Fruit fly (Drosophila melanogaster): ENCODE measurements around the gene CG11786.

Gene CG11786

DNA sequence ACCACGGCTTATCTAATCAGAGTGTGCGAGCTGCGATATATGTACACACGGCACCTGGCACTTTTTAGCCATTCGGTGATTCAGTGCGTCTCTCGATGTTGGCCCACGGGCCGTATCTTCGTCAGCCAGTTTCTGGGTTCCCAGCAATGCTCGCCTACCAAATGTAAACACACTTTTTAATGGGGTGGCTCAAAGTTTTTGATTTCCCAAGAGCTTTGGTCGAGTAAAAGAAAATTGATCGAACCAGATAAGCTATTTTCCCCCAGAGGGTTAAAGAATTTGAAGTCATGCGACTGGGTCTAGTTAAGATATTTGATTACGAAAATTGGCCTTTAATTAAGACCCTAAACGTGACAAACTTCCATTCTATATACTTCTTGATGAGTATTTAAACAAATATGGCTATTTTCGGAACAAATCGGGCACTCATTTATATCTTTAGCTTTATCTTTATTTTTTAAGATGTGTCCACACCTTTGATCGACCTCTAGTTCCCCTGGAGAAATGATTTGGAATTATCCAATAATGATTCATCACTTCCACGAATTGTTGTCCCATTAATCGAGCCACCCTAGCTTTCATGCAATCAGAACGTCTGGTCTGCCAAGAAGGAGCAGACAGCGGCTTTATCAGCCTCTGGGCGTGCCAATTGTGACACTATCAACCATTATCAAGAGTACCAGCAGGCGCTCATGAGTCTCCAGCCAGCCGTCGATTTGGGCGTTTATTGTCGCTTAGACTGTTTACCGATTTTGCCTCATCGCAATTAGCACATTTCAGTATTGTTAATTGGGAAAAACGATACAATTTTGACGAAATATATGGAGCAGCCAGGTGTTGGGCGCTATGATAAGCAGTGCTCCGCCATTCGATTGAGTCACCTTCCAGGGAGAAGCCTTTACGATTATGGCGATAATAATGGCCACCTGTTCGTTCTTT, 18.6 kb upstream of the CG11786 start (continued):
- TF ChIP-seq cad (GFP tag; optimal IDR thresholded peaks at IDR 0.05) (no peak), CG11398 (GFP tag; optimal IDR thresholded peaks at IDR 0.05) (no peak), mirr (GFP tag; optimal IDR thresholded peaks at IDR 0.05) (peak; percentile 84), CG3281 (GFP tag; optimal IDR thresholded peaks at IDR 0.05) (peak; percentile 72), pita (GFP tag; optimal IDR thresholded peaks at IDR 0.05) (no peak), CG7928 (GFP tag; optimal IDR thresholded peaks at IDR 0.05) (no peak), CG10431 (GFP tag; optimal IDR thresholded peaks at IDR 0.05) (no peak), fd64A (GFP tag; optimal IDR thresholded peaks at IDR 0.05) (no peak), gsb-n (tag; optimal IDR thresholded peaks at IDR 0.05) (no peak), CG16815 (GFP tag; optimal IDR thresholded peaks at IDR 0.05) (no peak), exex (tag; optimal IDR thresholded peaks at IDR 0.05) (peak; percentile 99), tup (GFP tag; optimal IDR thresholded peaks at IDR 0.05) (no peak), Antp (GFP tag; optimal IDR thresholded peaks at IDR 0.05) (no peak), CG13296 (GFP tag; optimal IDR thresholded peaks at IDR 0.05) (peak; percentile 48), Atf3 (GFP tag; optimal IDR thresholded peaks at IDR 0.05) (no peak), dysf (GFP tag; IDR thresholded peaks at IDR 0.05) (peak; percentile 52; the same call in 2 of the 3 replicates), CG17385 (GFP tag; optimal IDR thresholded peaks at IDR 0.05) (peak; percentile 57), kah (GFP tag; optimal IDR thresholded peaks at IDR 0.05) (no peak), odd (GFP tag; optimal IDR thresholded peaks at IDR 0.05) (peak; percentile 20), sug (tag; optimal IDR thresholded peaks at IDR 0.05) (peak; percentile 70), Blimp-1 (GFP tag; optimal IDR thresholded peaks at IDR 0.05) (no peak), lmd (GFP tag; IDR thresholded peaks at IDR 0.05) (no peak), lola (GFP tag; optimal IDR thresholded peaks at IDR 0.05) (no peak), Dbx (GFP tag; IDR thresholded peaks at IDR 0.05) (no peak), CG10209 (GFP tag; optimal IDR thresholded peaks at IDR 0.05) (no peak), Atf-2 (GFP tag; optimal IDR thresholded peaks at IDR 0.05) (no peak), CG14860 (GFP tag; IDR thresholded peaks at IDR 0.05; ENCODE audit: partially characterized antibody) (no peak), CG6175 (GFP tag; IDR thresholded peaks at IDR 0.05) (no peak), row (GFP tag; IDR thresholded peaks at IDR 0.05) (peak; percentile 66), stc (GFP tag; IDR thresholded peaks at IDR 0.05) (peak; percentile 24; the same call in 1 of the 2 replicates), Vsx1 (GFP tag; optimal IDR thresholded peaks at IDR 0.05) (no peak), CG31388 (GFP tag; optimal IDR thresholded peaks at IDR 0.05) (no peak), CG14014 (GFP tag; IDR thresholded peaks at IDR 0.05) (no peak; the same call in 1 of the 2 replicates), Sry-δ (GFP tag; optimal IDR thresholded peaks at IDR 0.05) (no peak), CG2875 (GFP tag; optimal IDR thresholded peaks at IDR 0.05) (no peak), ash1 (GFP tag; optimal IDR thresholded peaks at IDR 0.05) (no peak), inv (GFP tag; IDR thresholded peaks at IDR 0.05; ENCODE audit: partially characterized antibody) (no peak), Kr (GFP tag; optimal IDR thresholded peaks at IDR 0.05) (no peak), Lim3 (GFP tag; IDR thresholded peaks at IDR 0.05) (no peak), zen2 (GFP tag; IDR thresholded peaks at IDR 0.05; ENCODE audit: partially characterized antibody) (no peak), NK7.1 (GFP tag; optimal IDR thresholded peaks at IDR 0.05) (no peak), CG1792 (GFP tag; optimal IDR thresholded peaks at IDR 0.05) (peak; percentile 22), CG14050 (GFP tag; IDR thresholded peaks at IDR 0.05) (no peak), Trl (optimal IDR thresholded peaks at IDR 0.05) (no peak), Trl (GFP tag; optimal IDR thresholded peaks at IDR 0.05) (no peak), Adf1 (GFP tag; IDR thresholded peaks at IDR 0.05) (no peak), Sox100B (GFP tag; optimal IDR thresholded peaks at IDR 0.05) (no peak), Elba2 (GFP tag; optimal IDR thresholded peaks at IDR 0.05) (no peak), CG12104 (GFP tag; optimal IDR thresholded peaks at IDR 0.05) (peak; percentile 24)

Data from whole organism, embryonic.